Worm (Caenorhabditis elegans): ENCODE results near the gene C32B5.18.

- TF ChIP-seq nhr-90 (tag; optimal IDR thresholded peaks at IDR 0.05; ENCODE audit: poor library complexity) (no peak), ztf-11 (tag; optimal IDR thresholded peaks at IDR 0.05) (no peak), tlp-1 (tag; optimal IDR thresholded peaks at IDR 0.05) (no peak), nhr-237 (tag; optimal IDR thresholded peaks at IDR 0.05) (no peak), ama-1 (optimal IDR thresholded peaks at IDR 0.05) (no peak), nhr-11 (tag; optimal IDR thresholded peaks at IDR 0.05) (no peak), skn-1 (tag; optimal IDR thresholded peaks at IDR 0.05) (no peak), pag-3 (tag; optimal IDR thresholded peaks at IDR 0.05; ENCODE audit: borderline replicate concordance, insufficient read depth) (no peak), fkh-4 (tag; optimal IDR thresholded peaks at IDR 0.05; ENCODE audit: borderline replicate concordance) (no peak)
These were observed 16.5 kb upstream of the C32B5.18 start, which contains the start of gene clec-43 for ce11 chrII:943773-944172.

Data from whole organism, L1 larva.